Fruit fly (Drosophila melanogaster) whole organism: Measurements from ENCODE around the gene CG13116.

Source experiments
- EcR ChIP-seq, 2 experiments: fragments of >200 bp; optimal IDR thresholded peaks; 2 replicates each; lab custom pipeline; 2017; ENCODE audit warnings: missing biosample characterization in 2 of 2, missing genetic modification characterization in 2 of 2, missing genetic modification reagents in 2 of 2
- psq ChIP-seq: fragments of >200 bp; optimal IDR thresholded peaks from 2 replicates; lab custom pipeline; 2017
- usp ChIP-seq: fragments of >200 bp; optimal IDR thresholded peaks from 2 replicates; lab custom pipeline; 2017; ENCODE audit warnings: missing biosample characterization, missing genetic modification characterization, mixed read lengths

DNA sequence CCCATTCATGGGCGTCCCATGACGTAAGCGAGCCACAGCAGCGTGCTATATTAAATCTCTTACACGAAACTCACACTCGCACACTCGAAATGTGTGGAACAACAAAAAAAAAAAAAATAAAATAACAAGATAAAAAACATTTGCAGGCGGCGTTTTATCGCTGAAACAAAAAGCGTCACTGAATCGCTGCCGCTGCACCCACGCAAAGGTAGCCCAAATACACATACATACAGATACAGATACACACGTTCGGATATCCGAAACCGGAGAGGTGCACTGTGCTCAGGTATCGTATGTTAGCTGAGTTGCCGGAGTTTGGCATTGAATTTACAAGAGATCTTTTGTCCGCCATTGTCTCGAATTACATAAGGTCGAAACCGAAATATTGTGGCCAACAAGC, 43.7 kb upstream of the CG13116 start:
- TF ChIP-seq psq (no peak), EcR (GFP tag; optimal IDR thresholded peaks at IDR 0.05; lab: Kevin White, UChicago) (no peak), usp (GFP tag; lab: Kevin White, UChicago) (no peak)
